Worm (Caenorhabditis elegans) whole organism, L2 larva: ENCODE results near the gene pqn-83.

Experiments used
- C34F6.9 ChIP-seq: fragments of 150-350 bp; optimal IDR thresholded peaks from 2 replicates; lab custom pipeline; 2014; ENCODE audit warnings: missing biosample characterization, missing genetic modification characterization
- R02D3.7 ChIP-seq: fragments of 150-350 bp; optimal IDR thresholded peaks from 2 replicates; lab custom pipeline; 2014; ENCODE audit warnings: missing biosample characterization, missing genetic modification characterization
- Y55F3AM.14 ChIP-seq: fragments of 200-800 bp; sonication (Bioruptor generic); optimal IDR thresholded peaks from 2 replicates; lab custom pipeline; 2018; ENCODE audit warnings: mild to moderate bottlenecking, missing genetic modification characterization, missing compliant biosample characterization
- alr-1 ChIP-seq: fragments of 150-350 bp; optimal IDR thresholded peaks from 2 replicates; lab custom pipeline; 2014; ENCODE audit warnings: missing biosample characterization, missing genetic modification characterization
- aly-2 ChIP-seq: fragments of 150-350 bp; optimal IDR thresholded peaks from 2 replicates; lab custom pipeline; 2014; ENCODE audit warnings: missing biosample characterization, missing genetic modification characterization
- ama-1 ChIP-seq: fragments of 150-350 bp; optimal IDR thresholded peaks from 2 replicates; lab custom pipeline; 2018; ENCODE audit warnings: inconsistent platforms
- blmp-1 ChIP-seq: sonication (generic microtip); optimal IDR thresholded peaks from 2 replicates; lab custom pipeline; 2017; ENCODE audit warnings: missing genetic modification characterization, mild to moderate bottlenecking, missing compliant biosample characterization, antibody characterized with exemption, moderate library complexity; ENCODE audit not compliant: insufficient read depth
- ceh-16 ChIP-seq: fragments of 150-350 bp; optimal IDR thresholded peaks from 2 replicates; lab custom pipeline; 2014; ENCODE audit warnings: missing biosample characterization, missing genetic modification characterization
- ceh-82 ChIP-seq: fragments of 150-350 bp; optimal IDR thresholded peaks from 2 replicates; lab custom pipeline; 2014; ENCODE audit warnings: missing biosample characterization, missing genetic modification characterization
- crh-2 ChIP-seq: sonication (generic microtip); optimal IDR thresholded peaks from 2 replicates; lab custom pipeline; 2017; ENCODE audit warnings: missing biosample characterization, missing genetic modification characterization
- dmd-4 ChIP-seq: sonication (generic microtip); optimal IDR thresholded peaks from 2 replicates; lab custom pipeline; 2017; ENCODE audit warnings: missing biosample characterization, missing genetic modification characterization
- egl-27 ChIP-seq: sonication (generic microtip); optimal IDR thresholded peaks from 3 replicates; lab custom pipeline; 2017; ENCODE audit warnings: missing biosample characterization, missing genetic modification reagents, missing genetic modification characterization
- elt-1 ChIP-seq: fragments of 150-350 bp; optimal IDR thresholded peaks from 2 replicates; lab custom pipeline; 2014; ENCODE audit warnings: missing biosample characterization, missing genetic modification characterization
- elt-3 ChIP-seq: sonication (generic microtip); optimal IDR thresholded peaks from 2 replicates; lab custom pipeline; 2017; ENCODE audit warnings: missing biosample characterization, missing genetic modification characterization
- fos-1 ChIP-seq: fragments of 150-350 bp; optimal IDR thresholded peaks from 2 replicates; lab custom pipeline; 2014; ENCODE audit warnings: missing biosample characterization, missing genetic modification characterization
- gmeb-1 ChIP-seq: fragments of 150-350 bp; optimal IDR thresholded peaks from 2 replicates; lab custom pipeline; 2014; ENCODE audit warnings: missing biosample characterization, missing genetic modification characterization
- lin-11 ChIP-seq: fragments of 150-350 bp; sonication (generic microtip); optimal IDR thresholded peaks from 2 replicates; lab custom pipeline; 2014; ENCODE audit warnings: missing biosample characterization, missing genetic modification characterization, inconsistent platforms, mixed read lengths
- lin-13 ChIP-seq: fragments of 150-350 bp; optimal IDR thresholded peaks from 2 replicates; lab custom pipeline; 2014; ENCODE audit warnings: missing biosample characterization, missing genetic modification reagents, missing genetic modification characterization
- lin-39 ChIP-seq: fragments of 150-350 bp; optimal IDR thresholded peaks from 2 replicates; lab custom pipeline; 2014; ENCODE audit warnings: missing biosample characterization, missing genetic modification reagents, missing genetic modification characterization
- lsy-2 ChIP-seq, 2 experiments: fragments of 150-350 bp in 1 of 2; sonication (generic microtip) in 1 of 2; optimal IDR thresholded peaks; 2 replicates each; lab custom pipeline; 2014 to 2017; ENCODE audit warnings: missing biosample characterization in 2 of 2, missing genetic modification characterization in 2 of 2
- mdl-1 ChIP-seq, 2 experiments: fragments of 150-350 bp in 1 of 2; sonication (generic microtip) in 1 of 2; optimal IDR thresholded peaks; 2 replicates each; lab custom pipeline; 2017; ENCODE audit warnings: missing biosample characterization in 2 of 2, missing genetic modification characterization in 2 of 2
- nhr-10 ChIP-seq: sonication (generic microtip); optimal IDR thresholded peaks from 2 replicates; lab custom pipeline; 2017; ENCODE audit warnings: missing biosample characterization, missing genetic modification characterization
- nhr-12 ChIP-seq: fragments of 150-350 bp; optimal IDR thresholded peaks from 2 replicates; lab custom pipeline; 2014; ENCODE audit warnings: missing biosample characterization, missing genetic modification characterization
- nhr-129 ChIP-seq: fragments of 150-350 bp; optimal IDR thresholded peaks from 2 replicates; lab custom pipeline; 2014; ENCODE audit warnings: missing biosample characterization, missing genetic modification characterization
- nhr-21 ChIP-seq: fragments of 150-350 bp; optimal IDR thresholded peaks from 2 replicates; lab custom pipeline; 2014; ENCODE audit warnings: missing biosample characterization, missing genetic modification characterization
- nhr-23 ChIP-seq: fragments of 150-350 bp; optimal IDR thresholded peaks from 2 replicates; lab custom pipeline; 2014; ENCODE audit warnings: missing biosample characterization, missing genetic modification reagents, missing genetic modification characterization
- nhr-237 ChIP-seq: fragments of 150-350 bp; optimal IDR thresholded peaks from 2 replicates; lab custom pipeline; 2014; ENCODE audit warnings: missing biosample characterization, missing genetic modification characterization
- nhr-25 ChIP-seq: fragments of 150-350 bp; sonication (generic microtip); optimal IDR thresholded peaks from 3 replicates; lab custom pipeline; 2014; ENCODE audit warnings: missing biosample characterization, missing genetic modification characterization
- nhr-6 ChIP-seq: fragments of 150-350 bp; optimal IDR thresholded peaks from 2 replicates; lab custom pipeline; 2014; ENCODE audit warnings: missing biosample characterization, missing genetic modification characterization
- sem-4 ChIP-seq: fragments of 150-350 bp; optimal IDR thresholded peaks from 2 replicates; lab custom pipeline; 2014; ENCODE audit warnings: missing biosample characterization, missing genetic modification reagents, missing genetic modification characterization
- skn-1 ChIP-seq: sonication (generic microtip); optimal IDR thresholded peaks from 2 replicates; lab custom pipeline; 2017; ENCODE audit warnings: missing biosample characterization, missing genetic modification characterization
- sma-3 ChIP-seq: sonication (generic microtip); optimal IDR thresholded peaks from 2 replicates; lab custom pipeline; 2016; ENCODE audit warnings: missing genetic modification reagents, missing genetic modification characterization, missing compliant biosample characterization
- sma-9 ChIP-seq, 2 experiments: fragments of 150-350 bp in 1 of 2; sonication (generic microtip) in 1 of 2; optimal IDR thresholded peaks; 2 replicates each; lab custom pipeline; 2014 to 2016; ENCODE audit warnings: missing genetic modification characterization in 2 of 2, mild to moderate bottlenecking in 1 of 2, missing biosample characterization in 1 of 2, missing compliant biosample characterization in 1 of 2, missing genetic modification reagents in 1 of 2, moderate library complexity in 1 of 2
- snpc-4 ChIP-seq: fragments of 150-350 bp; optimal IDR thresholded peaks from 2 replicates; lab custom pipeline; 2014; ENCODE audit warnings: missing biosample characterization, missing genetic modification characterization
- unc-62 ChIP-seq: fragments of 150-350 bp; optimal IDR thresholded peaks from 2 replicates; lab custom pipeline; 2014; ENCODE audit warnings: missing biosample characterization, missing genetic modification reagents, missing genetic modification characterization
- ztf-1 ChIP-seq: fragments of 200-800 bp; sonication (Bioruptor generic); conservative IDR thresholded peaks from 2 replicates; pipeline ENCODE4 v1.3.6; 2022; ENCODE audit warnings: missing genetic modification characterization, missing compliant biosample characterization
- ztf-11 ChIP-seq: sonication (generic microtip); optimal IDR thresholded peaks from 2 replicates; lab custom pipeline; 2017; ENCODE audit warnings: missing biosample characterization, missing genetic modification characterization

The pqn-83 gene

DNA sequence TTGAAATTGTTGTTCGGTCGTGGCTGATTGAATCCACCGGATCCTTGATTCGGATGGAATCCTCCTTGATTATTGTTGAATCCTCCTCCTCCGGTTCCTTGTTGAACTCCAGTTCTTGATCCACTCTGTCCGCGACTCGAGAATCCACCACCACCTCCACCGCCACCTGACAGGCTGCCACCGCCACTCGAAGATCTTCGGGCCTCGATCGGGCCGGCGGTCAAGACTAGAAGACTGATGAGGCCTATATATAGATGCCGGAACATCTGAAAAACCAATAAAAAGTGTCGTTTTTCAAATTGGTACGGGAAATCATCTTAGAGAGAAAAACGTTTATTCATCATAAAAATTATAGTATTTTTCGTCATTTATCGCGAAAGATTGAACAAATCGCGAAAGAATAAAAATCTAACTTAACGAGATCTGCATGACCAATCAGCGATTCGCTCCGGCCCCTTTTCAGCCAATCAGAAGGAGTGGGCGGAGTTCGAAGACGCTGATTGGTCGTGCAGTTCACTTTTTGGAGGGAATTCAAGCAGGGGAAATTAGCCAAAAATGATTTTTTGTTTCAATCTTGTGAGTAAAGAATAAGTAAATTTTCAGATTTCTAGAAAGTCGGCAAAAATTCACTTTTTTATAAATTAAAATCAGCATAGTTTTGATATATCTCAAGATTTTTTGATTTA lies at the start of gene pqn-83:
Gene pqn-83, minus strand, starts transcription at position 272 of the 686 bp plus-strand sequence.
- no peak for TF ChIP-seq fos-1
- TF ChIP-seq ztf-11: no peak
- no peak for TF ChIP-seq C34F6.9 (tag; lab: Kevin White, UChicago)
- no peak for TF ChIP-seq elt-1
- no peak for TF ChIP-seq ceh-82
- TF ChIP-seq aly-2 (tag; lab: Kevin White, UChicago): no peak
- no peak for TF ChIP-seq nhr-23 (tag; lab: Kevin White, UChicago)
- TF ChIP-seq nhr-129: no peak
- TF ChIP-seq sem-4: no peak
- TF ChIP-seq skn-1 (tag; lab: Kevin White, UChicago): no peak
- TF ChIP-seq Y55F3AM.14: no peak
- TF ChIP-seq ztf-1: no peak
- no peak for TF ChIP-seq ceh-16 (tag; lab: Kevin White, UChicago)
- no peak for TF ChIP-seq egl-27
- no peak for TF ChIP-seq nhr-237 (tag; lab: Kevin White, UChicago)
- TF ChIP-seq unc-62 (GFP tag; lab: Kevin White, UChicago): no peak

DNA sequence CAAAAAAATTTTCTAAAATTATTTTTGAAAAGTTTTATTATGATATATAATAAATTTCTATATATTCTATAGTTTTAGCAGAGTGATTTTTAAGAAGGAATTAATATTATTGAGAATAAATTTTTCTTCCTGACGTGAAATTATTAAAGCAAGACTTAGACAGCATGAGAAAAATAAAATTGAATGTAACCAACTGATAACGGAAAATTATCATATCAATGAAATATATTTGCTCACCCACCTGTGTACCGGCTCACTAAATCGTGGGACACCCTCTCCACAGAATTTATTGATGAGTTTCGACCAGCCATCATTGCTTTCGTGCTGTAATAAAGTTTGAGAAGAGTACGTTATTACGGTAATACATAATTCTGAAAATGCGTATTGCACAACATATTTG lies 40.0 kb upstream of the pqn-83 start, which contains the start of gene bre-2:
Gene bre-2, minus strand, starts transcription at position 326 of the 400 bp plus-strand sequence.
- TF ChIP-seq nhr-25 (tag; lab: Kevin White, UChicago) (no peak), fos-1 (peak; percentile 49)
- TF ChIP-seq, all 48 proteins: peak for 1

DNA sequence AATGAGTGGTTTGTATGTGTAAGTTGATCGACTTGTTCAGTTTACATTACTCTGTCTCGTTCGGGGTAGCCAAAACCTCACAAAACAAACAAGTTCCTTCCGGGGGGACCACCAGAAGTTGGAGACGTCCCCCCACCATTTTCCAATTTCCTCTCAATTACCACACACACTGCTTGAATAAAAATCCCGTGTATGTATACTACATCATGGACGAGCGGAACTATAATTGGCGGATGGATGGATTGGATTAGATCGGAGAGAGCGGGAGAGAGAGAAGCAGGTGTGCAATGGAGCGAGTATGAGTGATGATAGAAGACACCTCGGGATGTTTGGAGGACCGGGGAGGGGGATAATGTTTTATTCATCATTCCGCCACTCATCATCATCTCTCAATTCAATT lies 32.0 kb upstream of the pqn-83 start:
- no peak for TF ChIP-seq gmeb-1
- TF ChIP-seq crh-2: no peak
- no peak for TF ChIP-seq lin-13 (GFP tag; lab: Kevin White, UChicago)
- TF ChIP-seq alr-1 (tag; lab: Kevin White, UChicago): no peak
- TF ChIP-seq dmd-4 (tag; lab: Kevin White, UChicago): no peak
- TF ChIP-seq nhr-10 (tag; lab: Kevin White, UChicago): no peak
- no peak for TF ChIP-seq snpc-4 (tag; lab: Kevin White, UChicago)
- TF ChIP-seq ama-1 (lab: Kevin White, UChicago): no peak
- TF ChIP-seq ztf-11: no peak
- TF ChIP-seq nhr-23 (tag; lab: Kevin White, UChicago): no peak
- no peak for TF ChIP-seq nhr-6 (tag; lab: Kevin White, UChicago)
- no peak for TF ChIP-seq sma-3 (GFP tag; lab: Kevin White, UChicago)
- no peak for TF ChIP-seq lin-11 (tag; lab: Kevin White, UChicago)

- TF ChIP-seq sma-3 (GFP tag; lab: Kevin White, UChicago): no peak
- peak in 1 of 2 experiments; percentile 10 for TF ChIP-seq lsy-2 (tag; optimal IDR thresholded peaks at IDR 0.05; lab: Kevin White, UChicago)
- TF ChIP-seq sma-9 (GFP tag; optimal IDR thresholded peaks at IDR 0.05; lab: Kevin White, UChicago): no peak
- TF ChIP-seq sma-9 (tag; optimal IDR thresholded peaks at IDR 0.05; lab: Kevin White, UChicago): no peak
- TF ChIP-seq nhr-6 (tag; lab: Kevin White, UChicago): no peak
- TF ChIP-seq sem-4: peak; percentile 83
- no peak for TF ChIP-seq nhr-23 (tag; lab: Kevin White, UChicago)
- TF ChIP-seq nhr-12 (tag; lab: Kevin White, UChicago): no peak
- TF ChIP-seq lin-39 (tag; lab: Kevin White, UChicago): no peak
- TF ChIP-seq nhr-21 (tag; lab: Kevin White, UChicago): no peak
- no peak for TF ChIP-seq R02D3.7 (tag; lab: Kevin White, UChicago)
- TF ChIP-seq blmp-1 (tag; lab: Kevin White, UChicago): no peak
- peak; percentile 6 for TF ChIP-seq C34F6.9 (tag; lab: Kevin White, UChicago)
- no peak for TF ChIP-seq nhr-129
- TF ChIP-seq unc-62 (GFP tag; lab: Kevin White, UChicago): no peak
- TF ChIP-seq aly-2 (tag; lab: Kevin White, UChicago): no peak
- no peak for TF ChIP-seq mdl-1 (tag; optimal IDR thresholded peaks at IDR 0.05; lab: Kevin White, UChicago)
- TF ChIP-seq elt-3 (tag; lab: Kevin White, UChicago): no peak
Observed at ce11 chrIII:13127157-13127556, 27.9 kb upstream of the pqn-83 start.
